Fruit fly (Drosophila melanogaster): ENCODE data around the gene CG17816.
A peak's percentile ranks its signal among the peaks of the same experiment; 100 is the strongest.

The CG17816 gene

dm6 chr3R:7821559-7821958 lies 65.0 kb downstream of the CG17816 start (continued):
- TF ChIP-seq lz (GFP tag; optimal IDR thresholded peaks at IDR 0.05): peak; percentile 18
- TF ChIP-seq Eip93F (GFP tag; optimal IDR thresholded peaks at IDR 0.05): no peak
- TF ChIP-seq Eip75B (GFP tag; optimal IDR thresholded peaks at IDR 0.05): peak; percentile 8
- no peak for TF ChIP-seq cyc (GFP tag; optimal IDR thresholded peaks at IDR 0.05)
- TF ChIP-seq CG3032 (tag; optimal IDR thresholded peaks at IDR 0.05): no peak
- no peak for TF ChIP-seq CG6792 (GFP tag; optimal IDR thresholded peaks at IDR 0.05)

dm6 chr3R:7813981-7814529 lies 72.5 kb downstream of the CG17816 start, which contains the start of gene CG34384:
Gene CG34384 (plus strand): TSS chr3R:7814361.
- TF ChIP-seq CG6808 (GFP tag; optimal IDR thresholded peaks at IDR 0.05) (peak; percentile 68), CG15336 (GFP tag; IDR thresholded peaks at IDR 0.05) (no peak), topi (GFP tag; optimal IDR thresholded peaks at IDR 0.05) (peak; percentile 42), Eip78C (GFP tag) (peak; percentile 82), acj6 (GFP tag; optimal IDR thresholded peaks at IDR 0.05) (peak; percentile 30), dac (GFP tag; optimal IDR thresholded peaks at IDR 0.05) (no peak), lz (GFP tag; optimal IDR thresholded peaks at IDR 0.05) (peak; percentile 54), Hr39 (GFP tag; optimal IDR thresholded peaks at IDR 0.05) (peak; percentile 30), CG1621 (tag; optimal IDR thresholded peaks at IDR 0.05) (no peak), eg (GFP tag; IDR thresholded peaks at IDR 0.05) (no peak), CG6792 (GFP tag; optimal IDR thresholded peaks at IDR 0.05) (peak; percentile 52), CG9139 (GFP tag; optimal IDR thresholded peaks at IDR 0.05) (no peak), CG4318 (GFP tag; optimal IDR thresholded peaks at IDR 0.05) (peak; percentile 3), Smox (GFP tag; optimal IDR thresholded peaks at IDR 0.05) (peak; percentile 21), ss (GFP tag; optimal IDR thresholded peaks at IDR 0.05) (peak; percentile 18 to 58), Gug (GFP tag; IDR thresholded peaks at IDR 0.05) (no peak), svp (GFP tag) (peak; percentile 82), Blimp-1 (GFP tag; optimal IDR thresholded peaks at IDR 0.05) (peak; percentile 9), Hr4 (GFP tag; optimal IDR thresholded peaks at IDR 0.05) (peak; percentile 27), Ets96B (tag; optimal IDR thresholded peaks at IDR 0.05) (peak; percentile 45), Met (GFP tag; optimal IDR thresholded peaks at IDR 0.05) (peak; percentile 48), cyc (GFP tag; optimal IDR thresholded peaks at IDR 0.05) (peak; percentile 27), CG3032 (tag; optimal IDR thresholded peaks at IDR 0.05) (peak; percentile 49), spab (GFP tag; optimal IDR thresholded peaks at IDR 0.05) (peak; percentile 60), CG34406 (GFP tag; optimal IDR thresholded peaks at IDR 0.05) (peak; percentile 19), CG6854 (GFP tag; optimal IDR thresholded peaks at IDR 0.05) (no peak), net (GFP tag; optimal IDR thresholded peaks at IDR 0.05) (no peak), CG10631 (GFP tag; optimal IDR thresholded peaks at IDR 0.05) (peak; percentile 31), salr (GFP tag; optimal IDR thresholded peaks at IDR 0.05) (peak in 1 of 2 experiments; percentile 18), dsx (GFP tag; optimal IDR thresholded peaks at IDR 0.05; ENCODE audit: poor library complexity, severe bottlenecking) (peak; percentile 0), CG10669 (GFP tag; optimal IDR thresholded peaks at IDR 0.05) (peak; percentile 40), Sox102F (GFP tag; optimal IDR thresholded peaks at IDR 0.05) (peak; percentile 5), CG11902 (GFP tag; optimal IDR thresholded peaks at IDR 0.05) (peak; percentile 12), CG8632 (GFP tag; optimal IDR thresholded peaks at IDR 0.05) (peak; percentile 19), esn (GFP tag; optimal IDR thresholded peaks at IDR 0.05) (peak; percentile 56), CG32006 (GFP tag; optimal IDR thresholded peaks at IDR 0.05) (peak; percentile 57), CG8319 (GFP tag; optimal IDR thresholded peaks at IDR 0.05) (peak; percentile 5), Sox14 (GFP tag; optimal IDR thresholded peaks at IDR 0.05) (peak; percentile 16), CG3919 (GFP tag; optimal IDR thresholded peaks at IDR 0.05) (peak; percentile 56), CG7368 (GFP tag; optimal IDR thresholded peaks at IDR 0.05) (no peak), CG6163 (GFP tag; IDR thresholded peaks at IDR 0.05) (no peak), CG31627 (GFP tag; optimal IDR thresholded peaks at IDR 0.05) (peak; percentile 41), CG8119 (GFP tag; IDR thresholded peaks at IDR 0.05) (no peak), achi (GFP tag; optimal IDR thresholded peaks at IDR 0.05) (peak; percentile 28), Ets21C (GFP tag; optimal IDR thresholded peaks at IDR 0.05) (peak; percentile 5), fd59A (GFP tag; optimal IDR thresholded peaks at IDR 0.05) (peak; percentile 4), vri (GFP tag; optimal IDR thresholded peaks at IDR 0.05) (no peak)
